Fruit fly (Drosophila melanogaster) whole organism, embryonic: ENCODE measurements around the gene LeuRS-m.

Source experiments
- Ada2b ChIP-seq: fragments of 200-800 bp; sonication (Bioruptor generic); IDR thresholded peaks from 2 replicates; pipeline ENCODE4 v1.3.6; 2022; ENCODE audit warnings: missing biosample characterization, missing genetic modification characterization
- B-H2 ChIP-seq: fragments of 200-800 bp; sonication (Bioruptor generic); optimal IDR thresholded peaks from 2 replicates; lab custom pipeline; 2018; ENCODE audit warnings: missing biosample characterization, mild to moderate bottlenecking, missing genetic modification characterization
- CG10321 ChIP-seq: fragments of 200-800 bp; sonication (Bioruptor generic); IDR thresholded peaks from 2 replicates; pipeline ENCODE4 v1.3.6; 2022; ENCODE audit warnings: missing biosample characterization, missing genetic modification characterization
- CG11504 ChIP-seq: fragments of 200-800 bp; sonication (Bioruptor generic); optimal IDR thresholded peaks from 3 replicates; lab custom pipeline; 2019; ENCODE audit warnings: missing biosample characterization, mild to moderate bottlenecking, missing genetic modification characterization, moderate library complexity
- CG11560 ChIP-seq: fragments of 200-800 bp; sonication (Bioruptor generic); IDR thresholded peaks from 3 replicates; pipeline ENCODE4 v1.3.6; 2022; ENCODE audit warnings: missing biosample characterization, missing genetic modification characterization
- CG12236 ChIP-seq: fragments of 200-800 bp; sonication (Bioruptor generic); optimal IDR thresholded peaks from 2 replicates; lab custom pipeline; 2016; ENCODE audit warnings: missing biosample characterization, missing genetic modification characterization
- CG12744 ChIP-seq: fragments of 200-800 bp; sonication (Bioruptor generic); optimal IDR thresholded peaks from 2 replicates; lab custom pipeline; 2016; ENCODE audit warnings: missing biosample characterization, missing genetic modification characterization
- CG14014 ChIP-seq: fragments of 200-800 bp; sonication (Bioruptor generic); IDR thresholded peaks from 2 replicates; pipeline ENCODE4 v1.3.6; 2022; ENCODE audit warnings: missing biosample characterization, missing genetic modification characterization
- CG14441 ChIP-seq: fragments of 200-800 bp; sonication (Bioruptor generic); IDR thresholded peaks from 2 replicates; pipeline ENCODE4 v1.3.6; 2022; ENCODE audit warnings: missing biosample characterization, missing genetic modification characterization
- CG15269 ChIP-seq: fragments of 200-800 bp; sonication (Bioruptor generic); optimal IDR thresholded peaks from 2 replicates; lab custom pipeline; 2018; ENCODE audit warnings: missing biosample characterization, mild to moderate bottlenecking, missing genetic modification characterization, moderate library complexity
- CG15601 ChIP-seq: fragments of 200-800 bp; sonication (Bioruptor generic); optimal IDR thresholded peaks from 3 replicates; lab custom pipeline; 2019; ENCODE audit warnings: missing biosample characterization, mild to moderate bottlenecking, missing genetic modification characterization, moderate library complexity
- CG2120 ChIP-seq: fragments of 200-800 bp; sonication (Bioruptor generic); optimal IDR thresholded peaks from 3 replicates; lab custom pipeline; 2016; ENCODE audit warnings: missing biosample characterization, missing genetic modification characterization
- CG2202 ChIP-seq: fragments of 200-800 bp; sonication (Bioruptor generic); optimal IDR thresholded peaks from 2 replicates; lab custom pipeline; 2018; ENCODE audit warnings: missing biosample characterization, mild to moderate bottlenecking, missing genetic modification characterization
- CG42726 ChIP-seq: fragments of 200-800 bp; sonication (Bioruptor generic); IDR thresholded peaks from 2 replicates; pipeline ENCODE4 v1.3.6; 2022; ENCODE audit warnings: missing biosample characterization, missing genetic modification characterization; ENCODE audit not compliant: partially characterized antibody
- CG4730 ChIP-seq: fragments of 200-800 bp; sonication (Bioruptor generic); IDR thresholded peaks from 2 replicates; pipeline ENCODE4 v1.3.6; 2022; ENCODE audit warnings: missing biosample characterization, missing genetic modification characterization
- CG5953 ChIP-seq: fragments of 200-800 bp; sonication (Bioruptor generic); IDR thresholded peaks from 2 replicates; pipeline ENCODE4 v1.3.6; 2022; ENCODE audit warnings: missing biosample characterization, missing genetic modification characterization
- CG7963 ChIP-seq: fragments of 200-800 bp; sonication (Bioruptor generic); IDR thresholded peaks from 3 replicates; pipeline ENCODE4 v1.3.6; 2022; ENCODE audit warnings: missing biosample characterization, missing genetic modification characterization; ENCODE audit not compliant: partially characterized antibody
- CG8359 ChIP-seq: fragments of 200-800 bp; sonication (Bioruptor generic); optimal IDR thresholded peaks from 2 replicates; lab custom pipeline; 2017; ENCODE audit warnings: missing biosample characterization, mild to moderate bottlenecking, missing genetic modification characterization, borderline replicate concordance
- CG9437 ChIP-seq: fragments of 200-800 bp; sonication (Bioruptor generic); optimal IDR thresholded peaks from 2 replicates; lab custom pipeline; 2018; ENCODE audit warnings: missing biosample characterization, mild to moderate bottlenecking, missing genetic modification characterization
- CG9932 ChIP-seq: fragments of 200-800 bp; sonication (Bioruptor generic); IDR thresholded peaks from 2 replicates; pipeline ENCODE4 v1.3.6; 2022; ENCODE audit warnings: missing biosample characterization, missing genetic modification characterization
- CTCF ChIP-seq: fragments of 200-800 bp; sonication (Bioruptor generic); optimal IDR thresholded peaks from 2 replicates; lab custom pipeline; 2017; ENCODE audit warnings: missing biosample characterization, mild to moderate bottlenecking, missing genetic modification characterization, moderate library complexity
- CkIIα-i1 ChIP-seq: fragments of 200-800 bp; sonication (Bioruptor generic); IDR thresholded peaks from 2 replicates; pipeline ENCODE4 v1.3.6; 2022; ENCODE audit warnings: missing biosample characterization, missing genetic modification characterization
- Dbx ChIP-seq: fragments of 200-800 bp; sonication (Bioruptor generic); IDR thresholded peaks from 3 replicates; pipeline ENCODE4 v1.3.6; 2022; ENCODE audit warnings: missing biosample characterization, missing genetic modification characterization
- Deaf1 ChIP-seq: fragments of 200-800 bp; optimal IDR thresholded peaks from 3 replicates; lab custom pipeline; 2019; ENCODE audit warnings: missing biosample characterization, mild to moderate bottlenecking, missing genetic modification characterization, moderate library complexity
- Dek ChIP-seq: fragments of 200-800 bp; sonication (Bioruptor generic); optimal IDR thresholded peaks from 3 replicates; lab custom pipeline; 2019; ENCODE audit warnings: missing biosample characterization, mild to moderate bottlenecking, missing genetic modification characterization, moderate library complexity
- Gug ChIP-seq: fragments of 200-800 bp; sonication (Bioruptor generic); IDR thresholded peaks from 4 replicates; pipeline ENCODE4 v1.3.6; 2022; ENCODE audit warnings: missing biosample characterization, missing genetic modification characterization
- H15 ChIP-seq: fragments of 200-800 bp; sonication (Bioruptor generic); IDR thresholded peaks from 3 replicates; pipeline ENCODE4 v1.3.6; 2022; ENCODE audit warnings: missing biosample characterization, missing genetic modification characterization
- HmgD ChIP-seq: fragments of 200-800 bp; sonication (Bioruptor generic); optimal IDR thresholded peaks from 3 replicates; lab custom pipeline; 2016; ENCODE audit warnings: missing biosample characterization, missing genetic modification characterization
- Hr3 ChIP-seq: fragments of 200-800 bp; sonication (Bioruptor generic); optimal IDR thresholded peaks from 3 replicates; lab custom pipeline; 2016; ENCODE audit warnings: missing biosample characterization, missing genetic modification characterization
- Nf-YA ChIP-seq: fragments of 200-800 bp; sonication (Bioruptor generic); IDR thresholded peaks from 2 replicates; pipeline ENCODE4 v1.3.6; 2022; ENCODE audit warnings: missing biosample characterization, missing genetic modification characterization
- Rfx ChIP-seq: fragments of 200-800 bp; sonication (Bioruptor generic); IDR thresholded peaks from 2 replicates; pipeline ENCODE4 v1.3.6; 2022; ENCODE audit warnings: missing biosample characterization, missing genetic modification characterization
- Sox100B ChIP-seq: fragments of 200-800 bp; sonication (Bioruptor generic); optimal IDR thresholded peaks from 3 replicates; lab custom pipeline; 2018; ENCODE audit warnings: missing biosample characterization, mild to moderate bottlenecking, missing genetic modification characterization
- abd-A ChIP-seq: fragments of 200-800 bp; sonication (Bioruptor generic); optimal IDR thresholded peaks from 3 replicates; lab custom pipeline; 2019; ENCODE audit warnings: missing biosample characterization, mild to moderate bottlenecking, missing genetic modification characterization, moderate library complexity
- al ChIP-seq: fragments of 200-800 bp; sonication (Bioruptor generic); IDR thresholded peaks from 2 replicates; pipeline ENCODE4 v1.3.6; 2022; ENCODE audit warnings: missing biosample characterization, missing genetic modification characterization
- dysf ChIP-seq: fragments of 200-800 bp; sonication (Bioruptor generic); IDR thresholded peaks from 3 replicates; pipeline ENCODE4 v1.3.6; 2022; ENCODE audit warnings: missing biosample characterization, missing genetic modification characterization
- eve ChIP-seq, 2 experiments: fragments of >200 bp; optimal IDR thresholded peaks; 2 replicates each; lab custom pipeline; 2017; ENCODE audit warnings: missing biosample characterization in 2 of 2, missing genetic modification characterization in 2 of 2
- gem ChIP-seq: fragments of 200-800 bp; sonication (Bioruptor generic); optimal IDR thresholded peaks from 2 replicates; lab custom pipeline; 2019; ENCODE audit warnings: missing biosample characterization, mild to moderate bottlenecking, missing genetic modification characterization, moderate library complexity
- grau ChIP-seq: fragments of 200-800 bp; optimal IDR thresholded peaks from 3 replicates; lab custom pipeline; 2019; ENCODE audit warnings: missing biosample characterization, mild to moderate bottlenecking, missing genetic modification characterization, moderate library complexity
- gsb ChIP-seq: fragments of 200-800 bp; sonication (Bioruptor generic); IDR thresholded peaks from 2 replicates; pipeline ENCODE4 v1.3.6; 2022; ENCODE audit warnings: missing biosample characterization, missing genetic modification characterization
- ind ChIP-seq: fragments of 200-800 bp; sonication (Bioruptor generic); optimal IDR thresholded peaks from 3 replicates; lab custom pipeline; 2016; ENCODE audit warnings: missing biosample characterization, missing genetic modification characterization
- ken ChIP-seq: fragments of 200-800 bp; sonication (Bioruptor generic); IDR thresholded peaks from 3 replicates; pipeline ENCODE4 v1.3.6; 2022; ENCODE audit warnings: missing biosample characterization, missing genetic modification characterization
- klu ChIP-seq: fragments of 200-800 bp; sonication (Bioruptor generic); IDR thresholded peaks from 2 replicates; pipeline ENCODE4 v1.3.6; 2022; ENCODE audit warnings: missing biosample characterization, missing genetic modification characterization
- pum ChIP-seq: fragments of 200-800 bp; sonication (Bioruptor generic); optimal IDR thresholded peaks from 2 replicates; lab custom pipeline; 2016; ENCODE audit warnings: missing biosample characterization, missing genetic modification characterization
- sens ChIP-seq: fragments of 200-800 bp; sonication (Bioruptor generic); peaks from one replicate; lab custom pipeline; 2016; ENCODE audit warnings: missing biosample characterization, missing genetic modification characterization
- sens-2 ChIP-seq: fragments of 200-800 bp; sonication (Bioruptor generic); IDR thresholded peaks from 2 replicates; pipeline ENCODE4 v1.3.6; 2022; ENCODE audit warnings: missing biosample characterization, missing genetic modification characterization
- slbo ChIP-seq: fragments of 200-800 bp; sonication (Bioruptor generic); IDR thresholded peaks from 2 replicates; pipeline ENCODE4 v1.3.6; 2022; ENCODE audit warnings: missing biosample characterization, missing genetic modification characterization
- so ChIP-seq: fragments of 200-800 bp; sonication (Bioruptor generic); IDR thresholded peaks from 3 replicates; pipeline ENCODE4 v1.3.6; 2022; ENCODE audit warnings: missing biosample characterization, missing genetic modification characterization
- sqz ChIP-seq: fragments of 200-800 bp; sonication (Bioruptor generic); optimal IDR thresholded peaks from 3 replicates; lab custom pipeline; 2018; ENCODE audit warnings: missing biosample characterization, mild to moderate bottlenecking, missing genetic modification characterization
- sug ChIP-seq: fragments of 200-800 bp; optimal IDR thresholded peaks from 2 replicates; lab custom pipeline; 2019; ENCODE audit warnings: missing biosample characterization, mild to moderate bottlenecking, missing genetic modification characterization, moderate library complexity
- ttk ChIP-seq: fragments of 200-800 bp; sonication (Bioruptor generic); IDR thresholded peaks from 2 replicates; pipeline ENCODE4 v2.1.2; 2022; ENCODE audit warnings: missing biosample characterization, missing genetic modification characterization
- wek ChIP-seq: fragments of 200-800 bp; sonication (Bioruptor generic); optimal IDR thresholded peaks from 3 replicates; lab custom pipeline; 2018; ENCODE audit warnings: missing biosample characterization, mild to moderate bottlenecking, missing genetic modification characterization, moderate library complexity
- zen2 ChIP-seq: fragments of 200-800 bp; sonication (Bioruptor generic); IDR thresholded peaks from 3 replicates; pipeline ENCODE4 v1.3.6; 2022; ENCODE audit warnings: missing biosample characterization, missing genetic modification characterization; ENCODE audit not compliant: partially characterized antibody
- zfh2 ChIP-seq: fragments of 200-800 bp; sonication (Bioruptor generic); optimal IDR thresholded peaks from 2 replicates; lab custom pipeline; 2016; ENCODE audit warnings: missing biosample characterization, missing genetic modification characterization

The LeuRS-m gene

dm6 chr3L:4844792-4845191, 19.1 kb downstream of the LeuRS-m start (continued):
- TF ChIP-seq CG14014 (GFP tag; lab: Robert Waterston, UW) (0 out of 2 replicates have a peak, but pooled peaks have one; percentile 19), CG12744 (no peak), eve (GFP tag; optimal IDR thresholded peaks at IDR 0.05; lab: Kevin White, UChicago) (peak in 1 of 2 experiments; percentile 11), zfh2 (no peak), Rfx (peak; percentile 20; the same call in 1 of the 2 replicates), CG2202 (tag; lab: Kevin White, UChicago) (no peak), Dek (no peak), CG7963 (no peak), ttk (GFP tag; lab: Robert Waterston, UW) (no peak), CG12236 (GFP tag; lab: Kevin White, UChicago) (no peak), gsb (GFP tag; lab: Robert Waterston, UW) (no peak), CG11560 (tag; lab: Robert Waterston, UW) (no peak), Hr3 (GFP tag; lab: Kevin White, UChicago) (no peak), CG8359 (GFP tag; lab: Kevin White, UChicago) (no peak), sens (peak; percentile 30), pum (GFP tag; lab: Kevin White, UChicago) (no peak), CG2120 (GFP tag; lab: Kevin White, UChicago) (peak; percentile 22), wek (GFP tag; lab: Kevin White, UChicago) (no peak), CG15601 (tag; lab: Kevin White, UChicago) (no peak), klu (GFP tag; lab: Robert Waterston, UW) (no peak), CG4730 (no peak), CG11504 (tag; lab: Kevin White, UChicago) (peak; percentile 14), Nf-YA (GFP tag; lab: Robert Waterston, UW) (no peak), so (GFP tag; lab: Robert Waterston, UW) (no peak), CG5953 (GFP tag; lab: Robert Waterston, UW) (no peak), CG15269 (tag; lab: Kevin White, UChicago) (peak; percentile 4), CG42726 (GFP tag; lab: Robert Waterston, UW) (no peak), abd-A (tag; lab: Kevin White, UChicago) (peak; percentile 25), slbo (GFP tag; lab: Robert Waterston, UW) (peak; percentile 16; the same call in 1 of the 2 replicates), CTCF (GFP tag; lab: Kevin White, UChicago) (no peak), sug (tag; lab: Kevin White, UChicago) (no peak), Dbx (GFP tag; lab: Robert Waterston, UW) (0 out of 3 replicates have a peak, but pooled peaks have one; percentile 14), CG10321 (GFP tag; lab: Robert Waterston, UW) (no peak), CG14441 (0 out of 2 replicates have a peak, but pooled peaks have one; percentile 5), H15 (GFP tag; lab: Robert Waterston, UW) (no peak), Sox100B (GFP tag; lab: Kevin White, UChicago) (no peak), CkIIα-i1 (GFP tag; lab: Robert Waterston, UW) (no peak), dysf (peak; percentile 51; the same call in 2 of the 3 replicates), ind (no peak), sqz (GFP tag; lab: Kevin White, UChicago) (no peak), al (GFP tag; lab: Robert Waterston, UW) (no peak), CG9932 (GFP tag; lab: Robert Waterston, UW) (peak; percentile 9; the same call in 1 of the 2 replicates), gem (tag; lab: Kevin White, UChicago) (peak; percentile 20), sens-2 (GFP tag; lab: Robert Waterston, UW) (no peak), HmgD (no peak), grau (tag; lab: Kevin White, UChicago) (peak; percentile 21), CG9437 (GFP tag; lab: Kevin White, UChicago) (no peak), Gug (GFP tag; lab: Robert Waterston, UW) (0 out of 4 replicates have a peak, but pooled peaks have one; percentile 11), B-H2 (GFP tag; lab: Kevin White, UChicago) (no peak), Ada2b (peak; percentile 9; the same call in 1 of the 2 replicates), Deaf1 (no peak), zen2 (GFP tag; lab: Robert Waterston, UW) (no peak), ken (GFP tag; lab: Robert Waterston, UW) (no peak)
